Worm (Caenorhabditis elegans) whole organism, early embryonic: ENCODE measurements around the gene K02F6.7.

Experiments used
- B0310.2 ChIP-seq: sonication (generic microtip); optimal IDR thresholded peaks from 2 replicates; lab custom pipeline; 2016; ENCODE audit warnings: mild to moderate bottlenecking, missing genetic modification characterization, missing compliant biosample characterization
- F13C5.2 ChIP-seq: sonication (generic microtip); optimal IDR thresholded peaks from 2 replicates; lab custom pipeline; 2017; ENCODE audit warnings: mild to moderate bottlenecking, missing genetic modification characterization, inconsistent platforms, missing compliant biosample characterization
- aly-1 ChIP-seq: sonication (generic microtip); optimal IDR thresholded peaks from 2 replicates; lab custom pipeline; 2016; ENCODE audit warnings: missing genetic modification characterization, missing compliant biosample characterization
- ama-1 ChIP-seq: fragments of 150-350 bp; optimal IDR thresholded peaks from 2 replicates; lab custom pipeline; 2014
- ceh-13 ChIP-seq: fragments of 200-800 bp; sonication (Bioruptor generic); optimal IDR thresholded peaks from 2 replicates; lab custom pipeline; 2018; ENCODE audit warnings: mild to moderate bottlenecking, missing genetic modification characterization, missing compliant biosample characterization
- flt-1 ChIP-seq: fragments of 200-800 bp; sonication (Bioruptor generic); IDR thresholded peaks from 2 replicates; pipeline ENCODE4 v1.3.6; 2022; ENCODE audit warnings: missing genetic modification characterization, missing compliant biosample characterization
- sea-1 ChIP-seq: fragments of 200-800 bp; sonication (Bioruptor generic); conservative IDR thresholded peaks from 2 replicates; pipeline ENCODE4 v1.3.6; 2022; ENCODE audit warnings: missing genetic modification characterization, missing compliant biosample characterization
- tbx-11 ChIP-seq: fragments of 200-800 bp; sonication (Bioruptor generic); IDR thresholded peaks from 2 replicates; pipeline ENCODE4 v1.3.6; 2022; ENCODE audit warnings: missing genetic modification characterization, missing compliant biosample characterization
- tra-4 ChIP-seq: sonication (generic microtip); optimal IDR thresholded peaks from 2 replicates; lab custom pipeline; 2017; ENCODE audit warnings: missing genetic modification characterization, missing compliant biosample characterization

DNA sequence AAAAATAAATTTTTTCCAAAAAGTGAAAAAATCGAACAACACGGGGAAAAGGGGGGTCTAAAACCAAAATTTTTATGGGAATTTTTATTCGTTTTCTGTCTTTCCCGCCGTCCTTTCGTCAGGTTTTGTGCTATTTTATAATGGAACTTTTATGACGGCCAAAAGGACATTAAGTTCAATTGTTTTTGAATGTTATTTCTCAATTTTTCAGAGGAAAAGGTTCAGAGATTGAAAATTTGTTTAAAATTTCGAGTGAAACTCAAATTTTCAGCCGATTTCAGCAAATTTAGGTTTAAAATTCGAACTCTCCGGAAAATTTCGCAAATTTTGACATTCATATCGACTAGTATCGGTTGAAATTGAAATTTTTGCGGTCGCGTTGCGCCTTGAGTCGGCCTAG is 26.3 kb upstream of the K02F6.7 start, which contains the start of gene nep-18:
- TF ChIP-seq ama-1 (lab: Kevin White, UChicago) (no peak), flt-1 (GFP tag; lab: Robert Waterston, UW) (no peak), ceh-13 (no peak), sea-1 (no peak), tra-4 (tag; lab: Kevin White, UChicago) (no peak), F13C5.2 (tag; lab: Kevin White, UChicago) (no peak), aly-1 (tag; lab: Kevin White, UChicago) (no peak), B0310.2 (tag; lab: Kevin White, UChicago) (no peak), tbx-11 (GFP tag; lab: Robert Waterston, UW) (no peak)
